Fruit fly (Drosophila melanogaster) whole organism, prepupa: ENCODE results near the gene CG43965.
A peak's percentile ranks its signal among the peaks of the same experiment; 100 is the strongest.

Experiments
- Blimp-1 ChIP-seq: fragments of 200-800 bp; sonication (Bioruptor generic); optimal IDR thresholded peaks from 3 replicates; lab custom pipeline; 2017; ENCODE audit warnings: missing biosample characterization, missing genetic modification characterization, mild to moderate bottlenecking, moderate library complexity, missing genetic modification reagents
- CG10631 ChIP-seq: fragments of 200-800 bp; sonication (Bioruptor generic); optimal IDR thresholded peaks from 2 replicates; lab custom pipeline; 2016; ENCODE audit warnings: missing biosample characterization, missing genetic modification characterization
- CG10669 ChIP-seq: fragments of 200-800 bp; sonication (Bioruptor generic); optimal IDR thresholded peaks from 3 replicates; lab custom pipeline; 2018; ENCODE audit warnings: missing biosample characterization, mild to moderate bottlenecking, missing genetic modification characterization, moderate library complexity
- CG11294 ChIP-seq: fragments of 200-800 bp; sonication (Bioruptor generic); IDR thresholded peaks from 2 replicates; pipeline ENCODE4 v1.3.6; 2022; ENCODE audit warnings: missing biosample characterization, missing genetic modification characterization
- CG11902 ChIP-seq: fragments of 200-800 bp; sonication (Bioruptor generic); optimal IDR thresholded peaks from 3 replicates; lab custom pipeline; 2016; ENCODE audit warnings: missing biosample characterization, missing genetic modification characterization
- CG1621 ChIP-seq: fragments of 200-800 bp; sonication (Bioruptor generic); optimal IDR thresholded peaks from 3 replicates; lab custom pipeline; 2018; ENCODE audit warnings: missing biosample characterization, mild to moderate bottlenecking, missing genetic modification characterization
- CG3032 ChIP-seq: fragments of 200-800 bp; optimal IDR thresholded peaks from 2 replicates; lab custom pipeline; 2019; ENCODE audit warnings: missing biosample characterization, mild to moderate bottlenecking, missing genetic modification characterization, moderate library complexity
- CG32006 ChIP-seq: fragments of 200-800 bp; sonication (Bioruptor generic); optimal IDR thresholded peaks from 3 replicates; lab custom pipeline; 2017; ENCODE audit warnings: missing biosample characterization, mild to moderate bottlenecking, missing genetic modification characterization
- CG34406 ChIP-seq: fragments of 200-800 bp; sonication (Bioruptor generic); optimal IDR thresholded peaks from 3 replicates; lab custom pipeline; 2016; ENCODE audit warnings: missing biosample characterization, missing genetic modification characterization
- CG3919 ChIP-seq: fragments of 200-800 bp; sonication (Bioruptor generic); optimal IDR thresholded peaks from 3 replicates; lab custom pipeline; 2016; ENCODE audit warnings: missing biosample characterization, missing genetic modification characterization
- CG6163 ChIP-seq: fragments of 200-800 bp; sonication (Bioruptor generic); IDR thresholded peaks from 3 replicates; pipeline ENCODE4 v1.3.6; 2022; ENCODE audit warnings: missing biosample characterization, missing genetic modification characterization
- CG6276 ChIP-seq: fragments of 200-800 bp; sonication (Bioruptor generic); optimal IDR thresholded peaks from 2 replicates; lab custom pipeline; 2017; ENCODE audit warnings: missing biosample characterization, mild to moderate bottlenecking, missing genetic modification characterization
- CG6792 ChIP-seq: fragments of 200-800 bp; sonication (Bioruptor generic); optimal IDR thresholded peaks from 3 replicates; lab custom pipeline; 2016; ENCODE audit warnings: missing biosample characterization, missing genetic modification characterization
- CG6808 ChIP-seq: fragments of 200-800 bp; sonication (Bioruptor generic); optimal IDR thresholded peaks from 3 replicates; lab custom pipeline; 2017; ENCODE audit warnings: missing biosample characterization, missing genetic modification characterization, mild to moderate bottlenecking, moderate library complexity, missing genetic modification reagents
- CG6854 ChIP-seq: fragments of 200-800 bp; sonication (Bioruptor generic); optimal IDR thresholded peaks from 2 replicates; lab custom pipeline; 2017; ENCODE audit warnings: missing biosample characterization, mild to moderate bottlenecking, missing genetic modification characterization
- CG7368 ChIP-seq: fragments of 200-800 bp; sonication (Bioruptor generic); optimal IDR thresholded peaks from 3 replicates; lab custom pipeline; 2016; ENCODE audit warnings: missing biosample characterization, missing genetic modification characterization
- CG8319 ChIP-seq: fragments of 200-800 bp; sonication (Bioruptor generic); optimal IDR thresholded peaks from 3 replicates; lab custom pipeline; 2016; ENCODE audit warnings: missing biosample characterization, missing genetic modification characterization
- CG8632 ChIP-seq: fragments of 200-800 bp; sonication (Bioruptor generic); optimal IDR thresholded peaks from 3 replicates; lab custom pipeline; 2016; ENCODE audit warnings: missing biosample characterization, missing genetic modification characterization
- CG9139 ChIP-seq: fragments of 200-800 bp; sonication (Bioruptor generic); optimal IDR thresholded peaks from 3 replicates; lab custom pipeline; 2017; ENCODE audit warnings: missing biosample characterization, mild to moderate bottlenecking, missing genetic modification characterization
- Eip75B ChIP-seq: fragments of 200-800 bp; sonication (Bioruptor generic); optimal IDR thresholded peaks from 3 replicates; lab custom pipeline; 2016; ENCODE audit warnings: missing biosample characterization, missing genetic modification characterization
- Eip93F ChIP-seq: fragments of 200-800 bp; sonication (Bioruptor generic); optimal IDR thresholded peaks from 2 replicates; lab custom pipeline; 2016; ENCODE audit warnings: missing biosample characterization, mild to moderate bottlenecking, missing genetic modification characterization
- Ets96B ChIP-seq: fragments of 200-800 bp; optimal IDR thresholded peaks from 2 replicates; lab custom pipeline; 2019; ENCODE audit warnings: missing biosample characterization, mild to moderate bottlenecking, missing genetic modification characterization, moderate library complexity
- Gug ChIP-seq: fragments of 200-800 bp; sonication (Bioruptor generic); IDR thresholded peaks from 2 replicates; pipeline ENCODE4 v1.3.6; 2022; ENCODE audit warnings: missing biosample characterization, missing genetic modification characterization
- Hr38 ChIP-seq: sonication (Bioruptor generic); optimal IDR thresholded peaks from 2 replicates; lab custom pipeline; 2016; ENCODE audit warnings: missing biosample characterization, missing genetic modification characterization
- Hr39 ChIP-seq: fragments of 200-800 bp; sonication (Bioruptor generic); optimal IDR thresholded peaks from 2 replicates; lab custom pipeline; 2016; ENCODE audit warnings: missing biosample characterization, missing genetic modification characterization
- Hr4 ChIP-seq: fragments of 200-800 bp; sonication (Bioruptor generic); optimal IDR thresholded peaks from 3 replicates; lab custom pipeline; 2016; ENCODE audit warnings: missing biosample characterization, missing genetic modification characterization
- Lpt ChIP-seq: fragments of 200-800 bp; sonication (Bioruptor generic); optimal IDR thresholded peaks from 3 replicates; lab custom pipeline; 2016; ENCODE audit warnings: missing biosample characterization, missing genetic modification characterization
- Met ChIP-seq: fragments of 200-800 bp; sonication (Bioruptor generic); optimal IDR thresholded peaks from 3 replicates; lab custom pipeline; 2016; ENCODE audit warnings: missing biosample characterization, missing genetic modification characterization
- OdsH ChIP-seq: fragments of 200-800 bp; sonication (Bioruptor generic); optimal IDR thresholded peaks from 3 replicates; lab custom pipeline; 2016; ENCODE audit warnings: missing biosample characterization, missing genetic modification characterization
- Smox ChIP-seq: fragments of 200-800 bp; sonication (Bioruptor generic); optimal IDR thresholded peaks from 3 replicates; lab custom pipeline; 2016; ENCODE audit warnings: missing biosample characterization, missing genetic modification characterization
- Sox102F ChIP-seq: fragments of 200-800 bp; sonication (Bioruptor generic); optimal IDR thresholded peaks from 2 replicates; lab custom pipeline; 2016; ENCODE audit warnings: missing biosample characterization, mild to moderate bottlenecking, missing genetic modification characterization
- Sox14 ChIP-seq: fragments of 200-800 bp; sonication (Bioruptor generic); optimal IDR thresholded peaks from 3 replicates; lab custom pipeline; 2016; ENCODE audit warnings: missing biosample characterization, missing genetic modification characterization
- achi ChIP-seq: fragments of 200-800 bp; sonication (Bioruptor generic); optimal IDR thresholded peaks from 3 replicates; lab custom pipeline; 2016; ENCODE audit warnings: missing biosample characterization, missing genetic modification characterization
- cyc ChIP-seq: fragments of 200-800 bp; sonication (Bioruptor generic); optimal IDR thresholded peaks from 3 replicates; lab custom pipeline; 2016; ENCODE audit warnings: missing biosample characterization, missing genetic modification characterization
- dac ChIP-seq: fragments of 200-800 bp; sonication (Bioruptor generic); optimal IDR thresholded peaks from 2 replicates; lab custom pipeline; 2017; ENCODE audit warnings: missing biosample characterization, mild to moderate bottlenecking, missing genetic modification characterization
- dsx ChIP-seq: fragments of 200-800 bp; optimal IDR thresholded peaks from 3 replicates; lab custom pipeline; 2019; ENCODE audit warnings: missing biosample characterization, mild to moderate bottlenecking, missing genetic modification characterization, moderate library complexity; ENCODE audit not compliant: poor library complexity, severe bottlenecking
- eg ChIP-seq: fragments of 200-800 bp; sonication (Bioruptor generic); IDR thresholded peaks from 3 replicates; pipeline ENCODE4 v1.3.6; 2022; ENCODE audit warnings: missing biosample characterization, missing genetic modification characterization
- esn ChIP-seq: fragments of 200-800 bp; sonication (Bioruptor generic); optimal IDR thresholded peaks from 2 replicates; lab custom pipeline; 2016; ENCODE audit warnings: missing biosample characterization, mild to moderate bottlenecking, missing genetic modification characterization, moderate library complexity
- fd59A ChIP-seq: fragments of 200-800 bp; sonication (Bioruptor generic); optimal IDR thresholded peaks from 2 replicates; lab custom pipeline; 2017; ENCODE audit warnings: missing biosample characterization, mild to moderate bottlenecking, missing genetic modification characterization, missing genetic modification reagents
- fd85E ChIP-seq: fragments of 200-800 bp; sonication (Bioruptor generic); optimal IDR thresholded peaks from 3 replicates; lab custom pipeline; 2016; ENCODE audit warnings: missing biosample characterization, missing genetic modification characterization
- fkh ChIP-seq: fragments of 200-800 bp; sonication (Bioruptor generic); optimal IDR thresholded peaks from 3 replicates; lab custom pipeline; 2017; ENCODE audit warnings: missing biosample characterization, mild to moderate bottlenecking, missing genetic modification characterization, moderate library complexity
- lz ChIP-seq: fragments of 200-800 bp; sonication (Bioruptor generic); optimal IDR thresholded peaks from 3 replicates; lab custom pipeline; 2016; ENCODE audit warnings: missing biosample characterization, missing genetic modification characterization
- pdm3 ChIP-seq: fragments of 200-800 bp; sonication (Bioruptor generic); optimal IDR thresholded peaks from 3 replicates; lab custom pipeline; 2016; ENCODE audit warnings: missing biosample characterization, missing genetic modification characterization
- salr ChIP-seq, 2 experiments: fragments of 200-800 bp; sonication (Bioruptor generic); optimal IDR thresholded peaks; 3 replicates each; lab custom pipeline; 2016 to 2018; ENCODE audit warnings: missing biosample characterization in 2 of 2, missing genetic modification characterization in 2 of 2, mild to moderate bottlenecking in 1 of 2
- spab ChIP-seq: fragments of 200-800 bp; sonication (Bioruptor generic); optimal IDR thresholded peaks from 2 replicates; lab custom pipeline; 2017; ENCODE audit warnings: missing biosample characterization, mild to moderate bottlenecking, missing genetic modification characterization, missing genetic modification reagents
- ss ChIP-seq, 2 experiments: fragments of 200-800 bp; sonication (Bioruptor generic); optimal IDR thresholded peaks; 2 replicates in 1 of 2; 3 replicates in 1 of 2; lab custom pipeline; 2017 to 2018; ENCODE audit warnings: mild to moderate bottlenecking in 2 of 2, missing biosample characterization in 2 of 2, missing genetic modification characterization in 2 of 2, moderate library complexity in 1 of 2
- svp ChIP-seq: fragments of 200-800 bp; sonication (Bioruptor generic); peaks from one replicate; lab custom pipeline; 2016; ENCODE audit warnings: missing biosample characterization, missing genetic modification characterization
- topi ChIP-seq: fragments of 200-800 bp; sonication (Bioruptor generic); optimal IDR thresholded peaks from 3 replicates; lab custom pipeline; 2016; ENCODE audit warnings: missing biosample characterization, missing genetic modification characterization
- vri ChIP-seq: fragments of 200-800 bp; sonication (Bioruptor generic); optimal IDR thresholded peaks from 3 replicates; lab custom pipeline; 2016; ENCODE audit warnings: missing biosample characterization, mild to moderate bottlenecking, missing genetic modification characterization

Gene CG43965

DNA sequence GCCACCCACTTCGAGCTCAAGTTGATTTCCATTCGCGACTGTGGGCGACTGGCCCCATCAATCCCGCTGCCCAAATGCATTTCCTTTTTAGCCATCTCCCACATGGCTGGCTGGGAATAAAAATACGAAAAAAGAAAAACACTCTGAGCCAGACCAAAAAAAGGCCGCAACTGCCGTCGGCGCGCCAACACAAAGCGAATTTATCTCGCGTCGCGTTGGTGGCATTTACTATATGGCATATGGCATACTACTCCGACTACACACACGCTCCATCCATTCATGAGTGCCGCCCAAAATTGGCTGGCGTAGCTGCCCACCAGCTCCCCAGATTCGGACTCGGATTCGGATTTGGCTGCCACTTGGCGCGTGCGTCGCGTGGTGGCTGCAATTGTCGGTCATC lies 49.1 kb downstream of the CG43965 start:
- TF ChIP-seq Hr39 (GFP tag; lab: Kevin White, UChicago) (no peak), eg (peak; percentile 56)

dm6 chr3L:8675545-8676084 lies 50.0 kb downstream of the CG43965 start, which contains the start of gene hry:
hry (plus strand) TSS chr3L:8675759.
- peak; percentile 24 for TF ChIP-seq Ets96B (tag; lab: Kevin White, UChicago)
- TF ChIP-seq lz (GFP tag; lab: Kevin White, UChicago): no peak
- TF ChIP-seq CG6276 (GFP tag; lab: Kevin White, UChicago): peak; percentile 45
- peak; percentile 59 for TF ChIP-seq fd85E (GFP tag; lab: Kevin White, UChicago)
- no peak for TF ChIP-seq CG10631 (GFP tag; lab: Kevin White, UChicago)
- peak; percentile 88 for TF ChIP-seq vri (GFP tag; lab: Kevin White, UChicago)
- TF ChIP-seq Smox (GFP tag; lab: Kevin White, UChicago): no peak
- peak; percentile 39 for TF ChIP-seq CG34406 (GFP tag; lab: Kevin White, UChicago)
- no peak for TF ChIP-seq fd59A (GFP tag; lab: Kevin White, UChicago)
- peak; percentile 0 for TF ChIP-seq CG32006
- TF ChIP-seq Sox102F (GFP tag; lab: Kevin White, UChicago): peak; percentile 59
- peak; percentile 2 for TF ChIP-seq spab (GFP tag; lab: Kevin White, UChicago)
- peak; percentile 4 for TF ChIP-seq CG10669
- no peak for TF ChIP-seq salr (GFP tag; optimal IDR thresholded peaks at IDR 0.05; lab: Kevin White, UChicago)
- TF ChIP-seq Blimp-1 (GFP tag; lab: Kevin White, UChicago): peak; percentile 74
- TF ChIP-seq CG9139 (GFP tag; lab: Kevin White, UChicago): peak; percentile 74
- TF ChIP-seq CG6163: peak; percentile 37; the same call in 1 of the 3 replicates
- TF ChIP-seq CG11294 (GFP tag; lab: Robert Waterston, UW): no peak
- TF ChIP-seq Eip75B (GFP tag; lab: Kevin White, UChicago): peak; percentile 61
- peak; percentile 67 for TF ChIP-seq CG3919
- TF ChIP-seq ss (GFP tag; optimal IDR thresholded peaks at IDR 0.05; lab: Kevin White, UChicago): peak; percentile 74 to 88
- TF ChIP-seq Gug (GFP tag; lab: Robert Waterston, UW): no peak; the same call in 1 of the 2 replicates
- peak; percentile 90 for TF ChIP-seq fkh (GFP tag; lab: Kevin White, UChicago)
- TF ChIP-seq Hr39 (GFP tag; lab: Kevin White, UChicago): no peak
- peak; percentile 16 for TF ChIP-seq CG6792 (GFP tag; lab: Kevin White, UChicago)
- TF ChIP-seq CG6808 (GFP tag; lab: Kevin White, UChicago): peak; percentile 61
- peak; percentile 41 for TF ChIP-seq Met
- peak; percentile 29 for TF ChIP-seq Lpt (GFP tag; lab: Kevin White, UChicago)
- no peak for TF ChIP-seq CG11902
- no peak for TF ChIP-seq dac (GFP tag; lab: Kevin White, UChicago)
- no peak for TF ChIP-seq cyc (GFP tag; lab: Kevin White, UChicago)
- peak; percentile 17 for TF ChIP-seq CG8632 (GFP tag; lab: Kevin White, UChicago)
- peak; percentile 46 for TF ChIP-seq topi (GFP tag; lab: Kevin White, UChicago)
- TF ChIP-seq CG8319 (GFP tag; lab: Kevin White, UChicago): no peak
- TF ChIP-seq Sox14 (GFP tag; lab: Kevin White, UChicago): peak; percentile 16
- TF ChIP-seq dsx: peak; percentile 73
- TF ChIP-seq Hr38 (GFP tag; lab: Kevin White, UChicago): no peak
- TF ChIP-seq CG1621 (tag; lab: Kevin White, UChicago): peak; percentile 53
- TF ChIP-seq pdm3 (GFP tag; lab: Kevin White, UChicago): no peak
- peak; percentile 85 for TF ChIP-seq Eip93F (GFP tag; lab: Kevin White, UChicago)
- TF ChIP-seq achi: peak; percentile 19
- peak; percentile 93 for TF ChIP-seq svp (GFP tag; lab: Kevin White, UChicago)
- TF ChIP-seq esn (GFP tag; lab: Kevin White, UChicago): peak; percentile 25
- TF ChIP-seq Hr4: no peak
- peak; percentile 3 for TF ChIP-seq OdsH (GFP tag; lab: Kevin White, UChicago)
- peak; percentile 94 for TF ChIP-seq CG6854
- TF ChIP-seq CG7368: peak; percentile 32
- peak; percentile 19 for TF ChIP-seq CG3032 (tag; lab: Kevin White, UChicago)
